Worm (Caenorhabditis elegans): ENCODE measurements around the gene pdha-1.

The pdha-1 gene

ce11 chrII:8028246-8028694, 37.8 kb upstream of the pdha-1 start:
- TF ChIP-seq attf-5 (GFP tag; optimal IDR thresholded peaks at IDR 0.05): peak; percentile 98
- TF ChIP-seq zfh-2 (GFP tag; conservative IDR thresholded peaks at IDR 0.05): peak; percentile 100
- no peak for TF ChIP-seq Y53F4B.3 (GFP tag; IDR thresholded peaks at IDR 0.05)
- no peak for TF ChIP-seq nhr-179 (tag; optimal IDR thresholded peaks at IDR 0.05)
- TF ChIP-seq tbp1 (GFP tag; optimal IDR thresholded peaks at IDR 0.05): peak; percentile 64
- peak; percentile 15 for TF ChIP-seq ets-4 (GFP tag; optimal IDR thresholded peaks at IDR 0.05)
- peak; percentile 41 for TF ChIP-seq ZK185.1 (tag; optimal IDR thresholded peaks at IDR 0.05; ENCODE audit: poor library complexity, severe bottlenecking)
- TF ChIP-seq snpc-1.1 (tag; optimal IDR thresholded peaks at IDR 0.05; ENCODE audit: insufficient read depth): no peak
- TF ChIP-seq tbx-9 (tag; optimal IDR thresholded peaks at IDR 0.05; ENCODE audit: borderline replicate concordance): no peak
- peak; percentile 21 for TF ChIP-seq unc-130 (GFP tag; optimal IDR thresholded peaks at IDR 0.05)
- TF ChIP-seq nfya-1 (tag; optimal IDR thresholded peaks at IDR 0.05; ENCODE audit: borderline replicate concordance, insufficient read depth): no peak
- peak; percentile 76 to 84 for TF ChIP-seq let-607 (tag; optimal IDR thresholded peaks at IDR 0.05)
- TF ChIP-seq nfyb-1 (GFP tag; IDR thresholded peaks at IDR 0.05): peak; percentile 95
- peak; percentile 41; the same call in 1 of the 2 replicates for TF ChIP-seq ztf-28 (GFP tag; IDR thresholded peaks at IDR 0.05)
- no peak for TF ChIP-seq ceh-79 (tag; optimal IDR thresholded peaks at IDR 0.05)
- peak; percentile 67 for TF ChIP-seq tlf-1 (GFP tag; optimal IDR thresholded peaks at IDR 0.05)
- no peak for TF ChIP-seq hlh-12 (tag; optimal IDR thresholded peaks at IDR 0.05)
- no peak for TF ChIP-seq rec-8 (tag; optimal IDR thresholded peaks at IDR 0.05)
- TF ChIP-seq hlh-26 (GFP tag; conservative IDR thresholded peaks at IDR 0.05): no peak
- peak; percentile 60 for TF ChIP-seq ceh-91 (GFP tag; IDR thresholded peaks at IDR 0.05)
- TF ChIP-seq F39B2.1 (GFP tag; IDR thresholded peaks at IDR 0.05): no peak
- TF ChIP-seq ceh-100 (GFP tag; IDR thresholded peaks at IDR 0.05): peak; percentile 69
- TF ChIP-seq D2030.7 (GFP tag; IDR thresholded peaks at IDR 0.05): no peak
- TF ChIP-seq pbrm-1 (GFP tag; IDR thresholded peaks at IDR 0.05): peak; percentile 65
- 0 out of 2 replicates have a peak, but pooled peaks have one; percentile 66 for TF ChIP-seq egl-18 (GFP tag; IDR thresholded peaks at IDR 0.05)
- no peak for TF ChIP-seq lsy-27 (tag; optimal IDR thresholded peaks at IDR 0.05; ENCODE audit: borderline replicate concordance, insufficient read depth)
- no peak for TF ChIP-seq Y79H2A.3 (GFP tag; conservative IDR thresholded peaks at IDR 0.05)
- TF ChIP-seq C17E4.6 (GFP tag; IDR thresholded peaks at IDR 0.05): no peak
- peak; percentile 82 for TF ChIP-seq athp-1 (tag; optimal IDR thresholded peaks at IDR 0.05)
- no peak for TF ChIP-seq mes-4 (tag; optimal IDR thresholded peaks at IDR 0.05)
- TF ChIP-seq unc-62 (GFP tag; optimal IDR thresholded peaks at IDR 0.05): peak; percentile 68
- TF ChIP-seq K12H6.12 (tag; optimal IDR thresholded peaks at IDR 0.05): peak; percentile 98
- peak; percentile 78 for TF ChIP-seq lin-54 (GFP tag; optimal IDR thresholded peaks at IDR 0.05)
- no peak for TF ChIP-seq fkh-3 (tag; optimal IDR thresholded peaks at IDR 0.05)
- peak; percentile 54 for TF ChIP-seq snpc-4 (GFP tag; optimal IDR thresholded peaks at IDR 0.05)
- peak; percentile 23 to 68 (median 42) for TF ChIP-seq snpc-4 (tag; optimal IDR thresholded peaks at IDR 0.05)
- peak in 1 of 3 experiments; percentile 89 for TF ChIP-seq lin-35 (GFP tag; optimal IDR thresholded peaks at IDR 0.05)
- peak; percentile 83 for TF ChIP-seq repo-1 (tag; optimal IDR thresholded peaks at IDR 0.05)
- peak; percentile 22 for TF ChIP-seq ztf-3 (GFP tag; optimal IDR thresholded peaks at IDR 0.05)
- no peak for TF ChIP-seq ama-1 (optimal IDR thresholded peaks at IDR 0.05)
- peak in 1 of 2 experiments; percentile 18 for TF ChIP-seq ama-1 (GFP tag; optimal IDR thresholded peaks at IDR 0.05)
- TF ChIP-seq akir-1 (GFP tag; optimal IDR thresholded peaks at IDR 0.05): peak; percentile 42
- TF ChIP-seq lag-1 (GFP tag; IDR thresholded peaks at IDR 0.05): no peak
- peak; percentile 23 for TF ChIP-seq F10E7.11 (tag; optimal IDR thresholded peaks at IDR 0.05)
- TF ChIP-seq F55B11.4 (tag; optimal IDR thresholded peaks at IDR 0.05; ENCODE audit: borderline replicate concordance, insufficient read depth): no peak
- TF ChIP-seq sea-2 (GFP tag; IDR thresholded peaks at IDR 0.05): 0 out of 2 replicates have a peak, but pooled peaks have one; percentile 79
- TF ChIP-seq B0336.3 (GFP tag; IDR thresholded peaks at IDR 0.05): peak; percentile 90
- TF ChIP-seq madf-3 (GFP tag; IDR thresholded peaks at IDR 0.05): peak; percentile 72; the same call in 1 of the 2 replicates
